Worm (Caenorhabditis elegans) whole organism, dauer: ENCODE results near the gene Y58A7A.5.

Experiments used
- unc-62 ChIP-seq: sonication (generic microtip); optimal IDR thresholded peaks from 2 replicates; lab custom pipeline; 2017; ENCODE audit warnings: missing biosample characterization, missing genetic modification reagents, missing genetic modification characterization

Gene Y58A7A.5

ce11 chrV:5036364-5036763, 50.4 kb downstream of the Y58A7A.5 start, which contains the start of gene K11D12.7:
TSS of gene K11D12.7 (minus strand) at chrV:5036464.
- no peak for TF ChIP-seq unc-62 (GFP tag; lab: Kevin White, UChicago)
